Fruit fly (Drosophila melanogaster): ENCODE data around the gene Tyler.

DNA sequence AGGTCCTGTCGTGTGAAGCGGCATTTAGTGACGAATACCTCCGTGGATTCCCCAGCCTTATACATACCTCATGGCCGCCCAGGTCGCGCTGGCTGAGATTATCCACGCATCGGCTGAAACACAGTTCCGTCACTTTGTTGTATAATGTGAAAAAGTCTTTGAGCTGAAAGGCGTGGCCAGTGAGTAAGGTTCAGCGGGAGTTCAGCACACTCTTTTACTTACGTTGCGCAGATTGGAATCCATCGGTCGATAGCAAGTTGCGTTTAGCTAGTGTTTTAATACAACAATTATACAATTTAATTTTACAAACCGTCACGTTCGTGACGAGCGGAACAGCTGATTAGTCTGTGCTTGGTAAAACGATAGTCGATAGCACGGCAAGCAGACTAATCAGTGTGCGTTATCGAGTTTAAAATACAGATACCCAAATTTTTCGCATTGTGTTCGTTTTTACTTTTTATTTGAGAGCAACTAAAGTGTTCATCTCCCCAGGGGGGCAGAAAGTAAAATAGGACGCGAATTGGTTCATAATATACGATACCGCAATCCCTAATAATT lies 6.9 kb downstream of the Tyler start, which contains the start of the genes Pstk and Tim9b:
- TF ChIP-seq CG11902 (GFP tag; optimal IDR thresholded peaks at IDR 0.05) (no peak), Hr38 (GFP tag; optimal IDR thresholded peaks at IDR 0.05) (no peak), CG8319 (GFP tag; optimal IDR thresholded peaks at IDR 0.05) (no peak), Smox (GFP tag; optimal IDR thresholded peaks at IDR 0.05) (no peak), topi (GFP tag; optimal IDR thresholded peaks at IDR 0.05) (no peak), Lpt (GFP tag; optimal IDR thresholded peaks at IDR 0.05) (no peak), CG1621 (tag; optimal IDR thresholded peaks at IDR 0.05) (no peak), CG6808 (GFP tag; optimal IDR thresholded peaks at IDR 0.05) (no peak)
